Fruit fly (Drosophila melanogaster): Measurements from ENCODE around the gene NimB4.

The NimB4 gene

DNA sequence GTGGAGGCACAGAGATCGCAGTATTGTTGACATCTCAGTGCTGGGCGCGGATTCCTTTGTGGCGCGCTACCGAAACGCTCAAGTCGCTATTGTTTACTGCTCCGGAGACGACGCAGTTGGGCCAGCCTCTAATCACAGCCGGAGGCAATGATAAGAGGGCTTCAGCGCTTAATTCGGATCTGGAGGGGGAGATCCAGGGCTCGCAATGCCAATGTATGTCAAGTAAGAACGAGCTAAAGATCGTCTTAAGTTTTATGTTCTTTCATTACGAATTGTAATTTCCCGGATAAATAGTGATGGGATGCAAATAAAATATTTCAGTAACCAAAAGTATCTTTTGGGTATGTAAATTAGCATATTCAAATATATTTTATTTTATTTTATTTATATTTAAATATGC, at the start of gene NimB4, which contains the start of gene NimB5:
NimB4 (minus strand) TSS at position 101 of the 400 bp plus-strand sequence.
NimB5 (plus strand) TSS at position 302 of the 400 bp plus-strand sequence.
- TF ChIP-seq CG4318 (GFP tag; optimal IDR thresholded peaks at IDR 0.05) = no peak
- TF ChIP-seq svp (GFP tag) = peak; percentile 64

DNA sequence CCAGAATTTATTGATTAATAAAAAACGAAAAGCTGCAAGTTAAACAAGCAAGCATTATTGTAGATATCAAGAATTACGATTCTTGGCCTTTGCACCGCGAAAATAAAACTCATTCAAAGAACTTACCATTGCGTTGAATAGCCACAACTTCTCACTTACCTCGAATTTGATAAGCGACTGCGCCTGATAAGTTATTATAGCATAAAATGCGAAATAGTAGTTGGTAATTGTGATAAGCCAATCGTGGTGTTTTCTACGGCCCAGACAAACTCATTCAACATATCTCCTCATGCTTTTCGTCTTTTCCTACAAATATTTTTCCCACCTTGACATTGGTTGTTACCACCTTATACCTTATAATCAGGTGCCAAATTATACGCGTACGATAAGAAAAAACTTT, 45.3 kb upstream of the NimB4 start:
- TF ChIP-seq CG7368 (GFP tag; optimal IDR thresholded peaks at IDR 0.05) (no peak), vri (GFP tag; optimal IDR thresholded peaks at IDR 0.05) (peak; percentile 44)

DNA sequence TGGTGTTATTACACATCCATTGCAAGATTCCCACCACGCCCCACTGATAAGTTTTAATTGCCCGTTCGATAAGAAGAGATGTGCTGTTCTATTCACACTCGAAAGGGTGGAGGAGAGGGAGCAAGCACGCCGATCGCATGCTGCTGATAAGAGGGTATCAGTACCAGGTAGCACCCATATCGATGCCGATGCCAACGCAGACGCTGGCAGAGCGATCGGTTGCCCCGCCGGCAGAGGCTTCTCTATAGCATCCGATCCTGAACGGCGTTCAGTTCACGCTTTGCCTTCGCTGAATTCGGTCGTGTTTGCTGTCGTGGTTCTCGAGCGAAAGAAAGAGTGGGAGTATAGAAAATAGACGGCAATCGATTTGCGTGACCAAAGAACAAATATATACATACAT, 43.7 kb upstream of the NimB4 start:
- no peak for TF ChIP-seq CG11902 (GFP tag; optimal IDR thresholded peaks at IDR 0.05)
- no peak for TF ChIP-seq fd59A (GFP tag; optimal IDR thresholded peaks at IDR 0.05)
- TF ChIP-seq net (GFP tag; optimal IDR thresholded peaks at IDR 0.05) = no peak
- TF ChIP-seq Ets96B (tag; optimal IDR thresholded peaks at IDR 0.05) = no peak
- TF ChIP-seq CG32006 (GFP tag; optimal IDR thresholded peaks at IDR 0.05) = no peak
- TF ChIP-seq vri (GFP tag; optimal IDR thresholded peaks at IDR 0.05) = peak; percentile 54
- no peak for TF ChIP-seq Lpt (GFP tag; optimal IDR thresholded peaks at IDR 0.05)
- no peak for TF ChIP-seq CG8319 (GFP tag; optimal IDR thresholded peaks at IDR 0.05)
- no peak for TF ChIP-seq lz (GFP tag; optimal IDR thresholded peaks at IDR 0.05)
- no peak for TF ChIP-seq CG31627 (GFP tag; optimal IDR thresholded peaks at IDR 0.05)
- no peak for TF ChIP-seq acj6 (GFP tag; optimal IDR thresholded peaks at IDR 0.05)
- TF ChIP-seq dac (GFP tag; optimal IDR thresholded peaks at IDR 0.05) = no peak
- TF ChIP-seq CG6854 (GFP tag; optimal IDR thresholded peaks at IDR 0.05) = no peak
- TF ChIP-seq CG15336 (GFP tag; IDR thresholded peaks at IDR 0.05) = no peak
- no peak for TF ChIP-seq ss (GFP tag; optimal IDR thresholded peaks at IDR 0.05)
- no peak for TF ChIP-seq Gug (GFP tag; IDR thresholded peaks at IDR 0.05)
- no peak for TF ChIP-seq CG34406 (GFP tag; optimal IDR thresholded peaks at IDR 0.05)
- TF ChIP-seq salr (GFP tag; optimal IDR thresholded peaks at IDR 0.05) = no peak
- TF ChIP-seq eg (GFP tag; IDR thresholded peaks at IDR 0.05) = no peak; the same call in 2 of the 3 replicates
- no peak for TF ChIP-seq CG4318 (GFP tag; optimal IDR thresholded peaks at IDR 0.05)
- no peak for TF ChIP-seq Blimp-1 (GFP tag; optimal IDR thresholded peaks at IDR 0.05)
- TF ChIP-seq Hr4 (GFP tag; optimal IDR thresholded peaks at IDR 0.05) = no peak
- TF ChIP-seq CG8119 (GFP tag; IDR thresholded peaks at IDR 0.05) = no peak
- no peak for TF ChIP-seq Eip75B (GFP tag; optimal IDR thresholded peaks at IDR 0.05)
- TF ChIP-seq CG1621 (tag; optimal IDR thresholded peaks at IDR 0.05) = no peak
- peak; percentile 85 for TF ChIP-seq svp (GFP tag)
- peak; percentile 27 for TF ChIP-seq fkh (GFP tag; optimal IDR thresholded peaks at IDR 0.05)

DNA sequence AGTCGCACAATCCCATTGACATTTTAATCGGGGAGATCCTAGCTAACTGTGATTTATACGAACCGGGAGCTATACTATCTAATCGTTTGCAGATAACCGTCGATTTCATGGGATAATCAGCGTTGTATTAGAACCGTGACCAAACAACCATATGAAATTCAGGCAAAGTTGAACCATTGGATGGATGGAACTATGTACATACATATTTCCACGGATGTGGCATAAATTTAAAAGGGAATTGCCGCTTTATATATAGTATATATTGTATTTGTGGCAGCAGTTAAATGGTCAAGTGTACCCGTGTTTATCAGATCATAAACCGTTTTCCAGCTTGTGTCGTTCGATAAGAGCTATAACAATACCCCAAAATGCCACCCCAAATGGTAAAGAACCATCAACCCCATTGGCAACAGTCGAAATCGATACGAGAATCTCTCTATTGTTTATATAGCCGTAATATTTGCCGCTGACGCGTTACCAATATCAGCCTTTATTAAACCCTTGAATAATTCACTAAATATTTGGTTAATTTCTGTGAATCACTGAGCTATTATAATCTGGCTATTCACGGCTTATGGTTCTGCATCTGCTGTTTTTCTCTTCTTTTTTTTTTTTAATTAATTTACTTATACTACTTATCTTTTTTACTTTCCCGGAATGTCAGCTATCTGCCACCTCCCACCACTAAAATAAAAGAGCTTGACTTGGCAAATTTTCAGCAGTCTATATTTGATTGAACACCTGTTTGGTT, 42.7 kb upstream of the NimB4 start, which contains the start of gene bgm:
bgm (plus strand) TSS at position 701 of the 751 bp plus-strand sequence.
- peak; percentile 7 for TF ChIP-seq vri (GFP tag; optimal IDR thresholded peaks at IDR 0.05)
- TF ChIP-seq svp (GFP tag) = peak; percentile 20
- no peak for TF ChIP-seq Blimp-1 (GFP tag; optimal IDR thresholded peaks at IDR 0.05)

DNA sequence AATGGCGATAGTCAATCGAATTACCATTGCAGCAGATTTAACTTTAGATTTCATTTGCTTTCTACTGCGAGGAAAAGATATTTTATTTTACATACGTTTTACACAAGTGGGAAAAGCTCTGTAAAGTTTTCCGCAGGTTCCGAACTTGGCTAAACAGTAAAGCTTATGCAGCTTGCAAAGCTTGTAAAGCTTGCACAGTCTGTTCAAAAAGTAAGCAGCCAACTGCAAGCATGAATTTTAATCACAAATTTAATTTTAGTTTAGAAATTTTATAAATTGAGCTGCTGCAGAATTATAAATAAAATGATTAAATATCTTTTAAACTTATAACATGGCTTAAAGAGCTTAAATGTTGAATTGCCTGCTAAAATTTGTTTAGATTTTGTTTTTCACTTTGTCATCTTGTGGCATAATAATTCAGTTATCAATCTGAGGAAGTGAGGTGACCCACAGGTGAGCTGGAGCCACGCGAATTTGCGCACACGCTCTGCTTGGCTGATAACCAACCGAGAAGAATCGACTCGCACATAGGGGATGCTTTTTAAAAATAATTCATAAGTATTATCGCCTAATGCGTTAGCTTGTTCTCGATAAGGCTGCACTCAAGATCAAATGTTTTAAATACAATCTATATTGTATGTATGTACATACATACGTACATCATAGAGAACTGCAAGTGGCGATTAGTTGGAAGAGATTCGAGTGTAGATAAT, 42.0 kb upstream of the NimB4 start:
- peak; percentile 1 for TF ChIP-seq Smox (GFP tag; optimal IDR thresholded peaks at IDR 0.05)
- no peak for TF ChIP-seq Lpt (GFP tag; optimal IDR thresholded peaks at IDR 0.05)
- no peak for TF ChIP-seq CG9139 (GFP tag; optimal IDR thresholded peaks at IDR 0.05)
- peak; percentile 48 for TF ChIP-seq Met (GFP tag; optimal IDR thresholded peaks at IDR 0.05)
- TF ChIP-seq cyc (GFP tag; optimal IDR thresholded peaks at IDR 0.05) = peak; percentile 39
- no peak for TF ChIP-seq CG6276 (GFP tag; optimal IDR thresholded peaks at IDR 0.05)
- TF ChIP-seq Hr39 (GFP tag; optimal IDR thresholded peaks at IDR 0.05) = peak; percentile 2
- TF ChIP-seq Ets96B (tag; optimal IDR thresholded peaks at IDR 0.05) = peak; percentile 9
- TF ChIP-seq CG10669 (GFP tag; optimal IDR thresholded peaks at IDR 0.05) = peak; percentile 17
- peak; percentile 26 for TF ChIP-seq OdsH (GFP tag; optimal IDR thresholded peaks at IDR 0.05)
- peak; percentile 17 for TF ChIP-seq CG3919 (GFP tag; optimal IDR thresholded peaks at IDR 0.05)
- TF ChIP-seq pdm3 (GFP tag; optimal IDR thresholded peaks at IDR 0.05) = peak; percentile 13
- TF ChIP-seq lz (GFP tag; optimal IDR thresholded peaks at IDR 0.05) = no peak
- TF ChIP-seq CG31627 (GFP tag; optimal IDR thresholded peaks at IDR 0.05) = no peak
- TF ChIP-seq acj6 (GFP tag; optimal IDR thresholded peaks at IDR 0.05) = no peak
- TF ChIP-seq topi (GFP tag; optimal IDR thresholded peaks at IDR 0.05) = peak; percentile 16
- peak; percentile 72 for TF ChIP-seq Eip78C (GFP tag)
- TF ChIP-seq CG6792 (GFP tag; optimal IDR thresholded peaks at IDR 0.05) = no peak
- TF ChIP-seq CG16779 (tag; optimal IDR thresholded peaks at IDR 0.05) = no peak
- peak; percentile 79 for TF ChIP-seq svp (GFP tag)

Data from whole organism, prepupa.